Worm (Caenorhabditis elegans): ENCODE results near the gene C26B2.2.
A peak's percentile ranks its signal among the peaks of the same experiment; 100 is the strongest.

Gene C26B2.2

DNA sequence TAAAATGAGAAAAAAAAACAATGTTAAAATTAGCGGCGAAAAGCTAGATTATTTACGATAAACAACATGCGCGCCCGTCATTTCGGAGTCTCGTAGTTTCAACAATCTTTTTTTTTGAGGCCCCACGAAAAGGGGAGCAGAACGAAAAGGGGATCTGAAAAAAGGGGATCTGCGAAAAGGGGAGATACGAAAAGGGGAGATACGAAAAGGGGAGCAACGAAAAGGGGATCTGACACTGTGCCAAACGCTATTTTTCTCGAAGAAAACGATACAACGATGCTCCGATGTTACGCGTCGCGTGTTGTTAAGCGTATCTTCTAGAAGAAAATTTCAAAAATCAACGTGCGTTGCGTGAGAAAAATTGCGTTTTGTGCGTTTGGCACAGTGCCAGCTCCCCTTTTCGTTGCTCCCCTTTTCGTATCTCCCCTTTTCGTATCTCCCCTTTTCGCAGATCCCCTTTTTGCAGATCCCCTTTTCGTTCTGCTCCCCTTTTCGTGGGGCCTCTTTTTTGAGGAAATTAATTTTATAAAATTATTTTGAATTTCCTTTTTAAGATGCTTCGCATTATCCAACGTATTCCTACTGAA is 6.1 kb downstream of the C26B2.2 start, which contains the start of gene C26B2.7 (continued):
- TF ChIP-seq set-16 (GFP tag; IDR thresholded peaks at IDR 0.05) = peak; percentile 30; the same call in 1 of the 2 replicates
- peak; percentile 96 for TF ChIP-seq mes-2 (tag; optimal IDR thresholded peaks at IDR 0.05; ENCODE audit: poor library complexity, severe bottlenecking)
- TF ChIP-seq vab-7 (GFP tag; IDR thresholded peaks at IDR 0.05) = peak; percentile 85
- peak; percentile 70; the same call in 1 of the 2 replicates for TF ChIP-seq madf-9 (GFP tag; conservative IDR thresholded peaks at IDR 0.05)
- peak; percentile 30 for TF ChIP-seq dve-1 (tag; optimal IDR thresholded peaks at IDR 0.05; ENCODE audit: insufficient read depth)
- TF ChIP-seq nhr-11 (tag; optimal IDR thresholded peaks at IDR 0.05) = peak; percentile 41
- peak; percentile 34 for TF ChIP-seq hlh-30 (tag; optimal IDR thresholded peaks at IDR 0.05; ENCODE audit: insufficient read depth)
- peak; percentile 99 for TF ChIP-seq Y48G9A.11 (GFP tag; IDR thresholded peaks at IDR 0.05)
- TF ChIP-seq rbr-2 (tag; optimal IDR thresholded peaks at IDR 0.05) = peak; percentile 67

DNA sequence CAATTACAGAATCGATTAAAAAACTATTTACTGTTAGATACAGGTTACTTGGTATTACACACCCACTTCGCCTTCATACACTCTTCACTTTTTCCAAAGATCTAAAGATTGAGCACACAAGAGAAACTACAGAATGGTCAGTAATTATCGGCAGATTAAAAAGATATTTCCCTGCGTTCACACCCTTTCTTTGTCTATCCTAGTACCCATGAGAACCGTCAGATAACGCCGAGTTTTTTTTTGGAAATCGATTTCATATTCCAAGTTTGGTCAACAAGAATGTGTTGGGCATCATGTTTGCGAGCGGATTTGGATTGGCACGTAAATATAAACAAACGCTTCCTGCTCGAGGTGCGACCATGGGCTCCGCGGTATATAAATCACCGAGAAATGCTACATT is 8.1 kb downstream of the C26B2.2 start, which contains the start of gene C26B2.8:
Gene C26B2.8 (plus strand): TSS at position 301 of the 400 bp plus-strand sequence.
- TF ChIP-seq F49E8.2 (tag; optimal IDR thresholded peaks at IDR 0.05; ENCODE audit: borderline replicate concordance) = no peak
- TF ChIP-seq sdz-12 (GFP tag; optimal IDR thresholded peaks at IDR 0.05) = no peak
- no peak for TF ChIP-seq lsy-2 (tag; optimal IDR thresholded peaks at IDR 0.05)
- no peak for TF ChIP-seq Y75B8A.6 (GFP tag; IDR thresholded peaks at IDR 0.05)
- peak; percentile 64 for TF ChIP-seq aha-1 (tag)
- TF ChIP-seq rbr-2 (tag; optimal IDR thresholded peaks at IDR 0.05) = no peak

DNA sequence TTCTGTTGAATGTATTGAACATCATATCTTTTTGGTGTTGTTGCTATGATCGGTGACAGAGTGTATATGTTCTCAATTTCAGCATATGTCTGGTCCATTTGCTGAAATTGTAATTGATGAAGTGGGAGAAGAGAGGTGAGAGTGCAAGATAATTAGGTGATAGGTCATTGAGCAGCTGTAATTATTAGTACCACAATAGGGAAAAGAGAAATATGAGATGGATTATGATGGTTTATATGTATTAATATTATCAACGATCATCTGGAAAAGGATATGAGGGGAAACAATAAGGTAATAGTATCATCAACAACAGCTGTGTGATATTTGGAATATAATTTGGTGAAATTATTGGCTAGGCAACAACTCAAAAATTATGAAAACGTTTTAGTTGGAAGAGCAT is 9.6 kb downstream of the C26B2.2 start, which contains the start of gene Y42H9B.3:
Gene Y42H9B.3 (minus strand): TSS at position 101 of the 400 bp plus-strand sequence.
- no peak for TF ChIP-seq zag-1 (tag; optimal IDR thresholded peaks at IDR 0.05)
- TF ChIP-seq jun-1 (tag; optimal IDR thresholded peaks at IDR 0.05) = no peak
- TF ChIP-seq mdt-29 (GFP tag; IDR thresholded peaks at IDR 0.05) = no peak
- no peak for TF ChIP-seq ceh-44 (GFP tag; IDR thresholded peaks at IDR 0.05)
- no peak for TF ChIP-seq lin-1 (GFP tag; IDR thresholded peaks at IDR 0.05)
- no peak for TF ChIP-seq nhr-42 (GFP tag; IDR thresholded peaks at IDR 0.05)
- no peak for TF ChIP-seq dpl-1 (GFP tag; optimal IDR thresholded peaks at IDR 0.05)
- TF ChIP-seq lin-15B (tag; optimal IDR thresholded peaks at IDR 0.05) = no peak
- no peak for TF ChIP-seq ZK337.2 (GFP tag; IDR thresholded peaks at IDR 0.05)
- no peak for TF ChIP-seq ZK546.5 (tag; optimal IDR thresholded peaks at IDR 0.05)
- no peak for TF ChIP-seq egl-27 (tag; optimal IDR thresholded peaks at IDR 0.05)

DNA sequence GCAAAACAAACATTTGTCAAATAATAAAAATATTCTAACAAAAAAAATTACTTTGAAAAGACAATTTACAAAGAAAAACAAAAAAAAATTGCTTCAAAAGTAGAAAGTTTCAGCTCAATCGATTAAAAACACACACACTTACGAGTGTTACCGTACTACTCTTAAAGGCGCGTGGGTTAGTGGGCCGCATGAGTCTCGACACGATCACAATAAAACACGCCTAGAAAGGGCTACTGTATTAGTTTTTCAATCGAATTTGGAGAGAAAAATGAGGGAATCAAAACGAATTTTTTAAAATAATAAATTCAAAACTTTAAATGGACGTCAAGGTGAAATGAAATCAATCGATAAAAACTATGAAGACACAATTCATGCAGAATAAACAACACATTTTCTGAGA is 11.4 kb downstream of the C26B2.2 start:
- TF ChIP-seq saeg-2 (GFP tag; IDR thresholded peaks at IDR 0.05) = no peak
- TF ChIP-seq zip-2 (tag; optimal IDR thresholded peaks at IDR 0.05) = no peak
- peak; percentile 7 for TF ChIP-seq unc-130 (GFP tag; optimal IDR thresholded peaks at IDR 0.05)
- no peak for TF ChIP-seq ZK546.5 (tag; optimal IDR thresholded peaks at IDR 0.05)
- no peak for TF ChIP-seq zfp-2 (tag; optimal IDR thresholded peaks at IDR 0.05)
- no peak for TF ChIP-seq hif-1 (tag; optimal IDR thresholded peaks at IDR 0.05)
- TF ChIP-seq lim-7 (GFP tag; IDR thresholded peaks at IDR 0.05) = no peak
- TF ChIP-seq daf-19 (GFP tag; conservative IDR thresholded peaks at IDR 0.05) = no peak
- peak in 1 of 2 experiments; percentile 42 for TF ChIP-seq lsy-2 (tag; optimal IDR thresholded peaks at IDR 0.05)
- TF ChIP-seq hmg-1.1 (GFP tag; IDR thresholded peaks at IDR 0.05) = no peak
- TF ChIP-seq lin-38 (GFP tag; IDR thresholded peaks at IDR 0.05) = peak; percentile 23; the same call in 1 of the 2 replicates
